Fruit fly (Drosophila melanogaster): Measurements from ENCODE around the gene RpL36A.

RpL36A gene

DNA sequence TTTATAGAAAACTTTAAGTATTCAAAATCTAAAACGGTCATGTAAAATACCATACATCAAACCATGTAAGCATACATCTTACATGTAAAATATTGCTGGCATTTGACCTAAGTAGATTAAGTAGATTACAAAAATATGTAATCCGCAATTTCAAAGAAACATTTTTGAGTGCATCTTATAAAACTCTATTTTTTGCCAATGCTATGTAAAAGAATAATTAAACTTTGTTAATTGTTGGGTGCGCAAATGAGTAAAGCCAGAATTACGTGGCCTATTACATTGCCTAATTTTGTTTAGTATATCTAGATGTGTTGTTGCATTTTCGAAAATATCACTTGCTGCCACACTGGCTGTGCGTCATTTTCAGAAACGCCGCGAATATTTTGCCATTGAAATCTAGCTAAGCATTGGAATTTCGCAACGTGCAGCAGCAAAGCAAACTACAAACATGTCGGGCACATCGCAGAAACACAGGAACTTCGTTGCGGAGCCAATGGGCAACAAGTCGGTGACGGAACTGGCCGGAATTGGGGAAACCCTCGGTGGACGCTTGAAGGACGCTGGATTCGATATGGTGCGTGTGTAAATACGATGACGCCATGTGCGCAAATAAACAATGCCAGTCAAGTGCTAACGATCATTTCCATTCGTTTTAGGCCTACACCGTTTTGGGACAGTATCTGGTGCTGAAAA, 13.4 kb downstream of the RpL36A start, which contains the start of gene baf (continued):
- TF ChIP-seq Asciz (GFP tag; optimal IDR thresholded peaks at IDR 0.05), result no peak
- TF ChIP-seq CG8765 (GFP tag; IDR thresholded peaks at IDR 0.05), result no peak
- TF ChIP-seq HLH4C (GFP tag; IDR thresholded peaks at IDR 0.05; ENCODE audit: partially characterized antibody), result no peak
- no peak for TF ChIP-seq Doc2 (GFP tag; IDR thresholded peaks at IDR 0.05)
- no peak for TF ChIP-seq ab (GFP tag; optimal IDR thresholded peaks at IDR 0.05)
- no peak for TF ChIP-seq Hmr (GFP tag; optimal IDR thresholded peaks at IDR 0.05)
- no peak for TF ChIP-seq Opbp (GFP tag; IDR thresholded peaks at IDR 0.05; ENCODE audit: partially characterized antibody)
- no peak for TF ChIP-seq H2.0 (GFP tag; IDR thresholded peaks at IDR 0.05)
- TF ChIP-seq CG42726 (GFP tag; IDR thresholded peaks at IDR 0.05; ENCODE audit: partially characterized antibody), result peak; percentile 4; the same call in 1 of the 2 replicates
- no peak for TF ChIP-seq Trl (optimal IDR thresholded peaks at IDR 0.05)
- no peak for TF ChIP-seq Trl (GFP tag; optimal IDR thresholded peaks at IDR 0.05)
- TF ChIP-seq Taf1 (GFP tag; IDR thresholded peaks at IDR 0.05), result no peak
- TF ChIP-seq CG33213 (GFP tag; optimal IDR thresholded peaks at IDR 0.05), result no peak
- TF ChIP-seq Sry-δ (GFP tag; optimal IDR thresholded peaks at IDR 0.05), result no peak
- TF ChIP-seq eyg (GFP tag; optimal IDR thresholded peaks at IDR 0.05), result peak; percentile 10
- TF ChIP-seq Sry-β (GFP tag; optimal IDR thresholded peaks at IDR 0.05), result no peak
- TF ChIP-seq Nf-YA (GFP tag; IDR thresholded peaks at IDR 0.05), result no peak
- no peak for TF ChIP-seq Mrtf (GFP tag; IDR thresholded peaks at IDR 0.05)
- no peak for TF ChIP-seq slbo (GFP tag; IDR thresholded peaks at IDR 0.05)
- TF ChIP-seq CG7271 (tag; optimal IDR thresholded peaks at IDR 0.05), result no peak
- TF ChIP-seq nom (GFP tag; optimal IDR thresholded peaks at IDR 0.05), result peak; percentile 59
- TF ChIP-seq E2f1 (GFP tag; IDR thresholded peaks at IDR 0.05), result no peak
- no peak for TF ChIP-seq dysf (GFP tag; IDR thresholded peaks at IDR 0.05)
- no peak for TF ChIP-seq cad (GFP tag; optimal IDR thresholded peaks at IDR 0.05)
- peak; percentile 1 for TF ChIP-seq CG30020 (tag; optimal IDR thresholded peaks at IDR 0.05)
- TF ChIP-seq slou (GFP tag; optimal IDR thresholded peaks at IDR 0.05), result no peak
- TF ChIP-seq nerfin-2 (GFP tag; IDR thresholded peaks at IDR 0.05; ENCODE audit: partially characterized antibody), result peak; percentile 37; the same call in 1 of the 2 replicates
- TF ChIP-seq CG34376 (GFP tag; optimal IDR thresholded peaks at IDR 0.05), result peak; percentile 26
- TF ChIP-seq CG1832 (GFP tag; optimal IDR thresholded peaks at IDR 0.05), result no peak
- TF ChIP-seq Fer1 (GFP tag; optimal IDR thresholded peaks at IDR 0.05), result no peak
- TF ChIP-seq Dll (GFP tag; IDR thresholded peaks at IDR 0.05; ENCODE audit: partially characterized antibody), result no peak
- TF ChIP-seq CG18619 (GFP tag; optimal IDR thresholded peaks at IDR 0.05), result no peak
- no peak for TF ChIP-seq Spps (tag; optimal IDR thresholded peaks at IDR 0.05)
- TF ChIP-seq hth (optimal IDR thresholded peaks at IDR 0.05), result no peak
- no peak for TF ChIP-seq wek (GFP tag; optimal IDR thresholded peaks at IDR 0.05)
- no peak for TF ChIP-seq CG43689 (GFP tag; IDR thresholded peaks at IDR 0.05)
- 0 out of 2 replicates have a peak, but pooled peaks have one; percentile 35 for TF ChIP-seq inv (GFP tag; IDR thresholded peaks at IDR 0.05; ENCODE audit: partially characterized antibody)
- no peak for TF ChIP-seq schlank (tag; optimal IDR thresholded peaks at IDR 0.05)
- no peak for TF ChIP-seq CG4617 (GFP tag; optimal IDR thresholded peaks at IDR 0.05; ENCODE audit: borderline replicate concordance)
- peak; percentile 36 for TF ChIP-seq stwl (tag; optimal IDR thresholded peaks at IDR 0.05)
- no peak for TF ChIP-seq CG1647 (GFP tag; optimal IDR thresholded peaks at IDR 0.05)
- TF ChIP-seq sens-2 (GFP tag; IDR thresholded peaks at IDR 0.05), result no peak
- no peak for TF ChIP-seq wdn (GFP tag; IDR thresholded peaks at IDR 0.05)
- TF ChIP-seq danr (GFP tag; IDR thresholded peaks at IDR 0.05), result no peak
- TF ChIP-seq Max (GFP tag; optimal IDR thresholded peaks at IDR 0.05), result no peak
- peak; percentile 81 for TF ChIP-seq sd (tag; optimal IDR thresholded peaks at IDR 0.05)
- peak; percentile 4 for TF ChIP-seq Camta (GFP tag; optimal IDR thresholded peaks at IDR 0.05)
- TF ChIP-seq CG17829 (tag; optimal IDR thresholded peaks at IDR 0.05), result no peak
- no peak for TF ChIP-seq Hr78 (GFP tag; optimal IDR thresholded peaks at IDR 0.05)
- peak; percentile 34 for TF ChIP-seq CG13296 (GFP tag; optimal IDR thresholded peaks at IDR 0.05)
